Worm (Caenorhabditis elegans): Measurements from ENCODE around the gene C34E7.3.

C34E7.3 gene

ce11 chrX:12909910-12910309, 20.2 kb upstream of the C34E7.3 start:
- TF ChIP-seq ztf-29 (GFP tag; IDR thresholded peaks at IDR 0.05) = no peak
- no peak for TF ChIP-seq tab-1 (GFP tag; IDR thresholded peaks at IDR 0.05)
- no peak for TF ChIP-seq med-1 (GFP tag; optimal IDR thresholded peaks at IDR 0.05; ENCODE audit: insufficient read depth)
- no peak for TF ChIP-seq ztf-23 (GFP tag; IDR thresholded peaks at IDR 0.05)
- TF ChIP-seq klf-2 (GFP tag; conservative IDR thresholded peaks at IDR 0.05) = no peak
- TF ChIP-seq flt-1 (GFP tag; IDR thresholded peaks at IDR 0.05) = no peak

ce11 chrX:12911235-12911634, 18.8 kb upstream of the C34E7.3 start:
- TF ChIP-seq med-1 (GFP tag; optimal IDR thresholded peaks at IDR 0.05; ENCODE audit: insufficient read depth) = no peak
- TF ChIP-seq cog-1 (tag; optimal IDR thresholded peaks at IDR 0.05) = no peak
- no peak for TF ChIP-seq ztf-23 (GFP tag; IDR thresholded peaks at IDR 0.05)
- TF ChIP-seq T22C8.4 (GFP tag; IDR thresholded peaks at IDR 0.05) = no peak
- no peak for TF ChIP-seq klf-2 (GFP tag; conservative IDR thresholded peaks at IDR 0.05)

ce11 chrX:12912435-12912834, 17.6 kb upstream of the C34E7.3 start:
- no peak for TF ChIP-seq ztf-23 (GFP tag; IDR thresholded peaks at IDR 0.05)
- no peak for TF ChIP-seq klf-2 (GFP tag; conservative IDR thresholded peaks at IDR 0.05)
- no peak for TF ChIP-seq med-1 (GFP tag; optimal IDR thresholded peaks at IDR 0.05; ENCODE audit: insufficient read depth)
- no peak for TF ChIP-seq ztf-29 (GFP tag; IDR thresholded peaks at IDR 0.05)
- TF ChIP-seq flt-1 (GFP tag; IDR thresholded peaks at IDR 0.05) = no peak
- no peak for TF ChIP-seq ref-1 (GFP tag; conservative IDR thresholded peaks at IDR 0.05)
- no peak for TF ChIP-seq tab-1 (GFP tag; IDR thresholded peaks at IDR 0.05)
- no peak for TF ChIP-seq cog-1 (tag; optimal IDR thresholded peaks at IDR 0.05)
- TF ChIP-seq T22C8.4 (GFP tag; IDR thresholded peaks at IDR 0.05) = no peak

ce11 chrX:12913398-12914071, 16.5 kb upstream of the C34E7.3 start:
- TF ChIP-seq T22C8.4 (GFP tag; IDR thresholded peaks at IDR 0.05) (no peak), klf-2 (GFP tag; conservative IDR thresholded peaks at IDR 0.05) (no peak), ztf-29 (GFP tag; IDR thresholded peaks at IDR 0.05) (no peak), ztf-23 (GFP tag; IDR thresholded peaks at IDR 0.05) (no peak), cog-1 (tag; optimal IDR thresholded peaks at IDR 0.05) (no peak), ref-1 (GFP tag; conservative IDR thresholded peaks at IDR 0.05) (no peak)

- TF ChIP-seq ztf-29 (GFP tag; IDR thresholded peaks at IDR 0.05) (no peak), ztf-23 (GFP tag; IDR thresholded peaks at IDR 0.05) (no peak), med-1 (GFP tag; optimal IDR thresholded peaks at IDR 0.05; ENCODE audit: insufficient read depth) (no peak), klf-2 (GFP tag; conservative IDR thresholded peaks at IDR 0.05) (no peak), ref-1 (GFP tag; conservative IDR thresholded peaks at IDR 0.05) (no peak), T22C8.4 (GFP tag; IDR thresholded peaks at IDR 0.05) (no peak), tab-1 (GFP tag; IDR thresholded peaks at IDR 0.05) (no peak)
These were observed 15.9 kb upstream of the C34E7.3 start for ce11 chrX:12914209-12914608.

- TF ChIP-seq tab-1 (GFP tag; IDR thresholded peaks at IDR 0.05) = no peak
These were observed 15.0 kb upstream of the C34E7.3 start for ce11 chrX:12915058-12915457.

- no peak for TF ChIP-seq cog-1 (tag; optimal IDR thresholded peaks at IDR 0.05)
These were observed 14.4 kb upstream of the C34E7.3 start for ce11 chrX:12915693-12916092.

ce11 chrX:12916418-12916817, 13.6 kb upstream of the C34E7.3 start:
- no peak for TF ChIP-seq ztf-29 (GFP tag; IDR thresholded peaks at IDR 0.05)
- no peak for TF ChIP-seq med-1 (GFP tag; optimal IDR thresholded peaks at IDR 0.05; ENCODE audit: insufficient read depth)
- no peak for TF ChIP-seq flt-1 (GFP tag; IDR thresholded peaks at IDR 0.05)
- TF ChIP-seq klf-2 (GFP tag; conservative IDR thresholded peaks at IDR 0.05) = no peak
- no peak for TF ChIP-seq tab-1 (GFP tag; IDR thresholded peaks at IDR 0.05)
- TF ChIP-seq ztf-23 (GFP tag; IDR thresholded peaks at IDR 0.05) = no peak
- no peak for TF ChIP-seq cog-1 (tag; optimal IDR thresholded peaks at IDR 0.05)
- no peak for TF ChIP-seq T22C8.4 (GFP tag; IDR thresholded peaks at IDR 0.05)
- TF ChIP-seq ref-1 (GFP tag; conservative IDR thresholded peaks at IDR 0.05) = no peak

ce11 chrX:12918454-12918853, 11.6 kb upstream of the C34E7.3 start:
- no peak for TF ChIP-seq cog-1 (tag; optimal IDR thresholded peaks at IDR 0.05)
- no peak for TF ChIP-seq ztf-23 (GFP tag; IDR thresholded peaks at IDR 0.05)
- no peak for TF ChIP-seq tab-1 (GFP tag; IDR thresholded peaks at IDR 0.05)
- TF ChIP-seq ref-1 (GFP tag; conservative IDR thresholded peaks at IDR 0.05) = no peak
- TF ChIP-seq klf-2 (GFP tag; conservative IDR thresholded peaks at IDR 0.05) = no peak
- no peak for TF ChIP-seq ztf-29 (GFP tag; IDR thresholded peaks at IDR 0.05)

ce11 chrX:12926998-12927397, 3.1 kb upstream of the C34E7.3 start:
- TF ChIP-seq ztf-23 (GFP tag; IDR thresholded peaks at IDR 0.05) = no peak
- TF ChIP-seq flt-1 (GFP tag; IDR thresholded peaks at IDR 0.05) = no peak
- TF ChIP-seq ztf-29 (GFP tag; IDR thresholded peaks at IDR 0.05) = no peak
- no peak for TF ChIP-seq klf-2 (GFP tag; conservative IDR thresholded peaks at IDR 0.05)
- TF ChIP-seq cog-1 (tag; optimal IDR thresholded peaks at IDR 0.05) = no peak
- no peak for TF ChIP-seq ref-1 (GFP tag; conservative IDR thresholded peaks at IDR 0.05)
- no peak for TF ChIP-seq T22C8.4 (GFP tag; IDR thresholded peaks at IDR 0.05)
- no peak for TF ChIP-seq tab-1 (GFP tag; IDR thresholded peaks at IDR 0.05)
- no peak for TF ChIP-seq med-1 (GFP tag; optimal IDR thresholded peaks at IDR 0.05; ENCODE audit: insufficient read depth)

- TF ChIP-seq med-1 (GFP tag; optimal IDR thresholded peaks at IDR 0.05; ENCODE audit: insufficient read depth) (no peak), T22C8.4 (GFP tag; IDR thresholded peaks at IDR 0.05) (no peak), tab-1 (GFP tag; IDR thresholded peaks at IDR 0.05) (no peak), flt-1 (GFP tag; IDR thresholded peaks at IDR 0.05) (no peak), cog-1 (tag; optimal IDR thresholded peaks at IDR 0.05) (no peak), klf-2 (GFP tag; conservative IDR thresholded peaks at IDR 0.05) (no peak), ztf-23 (GFP tag; IDR thresholded peaks at IDR 0.05) (no peak), ref-1 (GFP tag; conservative IDR thresholded peaks at IDR 0.05) (no peak), ztf-29 (GFP tag; IDR thresholded peaks at IDR 0.05) (no peak)
These were observed 1.3 kb upstream of the C34E7.3 start for ce11 chrX:12928753-12929152.

All from whole organism, midembryonic.